Fruit fly (Drosophila melanogaster) whole organism, embryonic: ENCODE measurements around the gene beat-IIb.

Experiments
- CG10979 ChIP-seq: fragments of 200-800 bp; sonication (Bioruptor generic); optimal IDR thresholded peaks from 2 replicates; lab custom pipeline; 2018; ENCODE audit warnings: missing biosample characterization, mild to moderate bottlenecking, missing genetic modification characterization, moderate library complexity
- CG15479 ChIP-seq: fragments of 200-800 bp; sonication (Bioruptor generic); optimal IDR thresholded peaks from 3 replicates; lab custom pipeline; 2019; ENCODE audit warnings: missing biosample characterization, mild to moderate bottlenecking, missing genetic modification characterization, moderate library complexity
- CG15601 ChIP-seq: fragments of 200-800 bp; sonication (Bioruptor generic); optimal IDR thresholded peaks from 3 replicates; lab custom pipeline; 2019; ENCODE audit warnings: missing biosample characterization, mild to moderate bottlenecking, missing genetic modification characterization, moderate library complexity
- CG3163 ChIP-seq: fragments of 200-800 bp; sonication (Bioruptor generic); optimal IDR thresholded peaks from 3 replicates; lab custom pipeline; 2016; ENCODE audit warnings: missing biosample characterization, missing genetic modification characterization
- CHES-1-like ChIP-seq: fragments of 200-800 bp; sonication (Bioruptor generic); optimal IDR thresholded peaks from 2 replicates; lab custom pipeline; 2016; ENCODE audit warnings: missing biosample characterization, missing genetic modification characterization
- Hmx ChIP-seq: fragments of 200-800 bp; sonication (Bioruptor generic); optimal IDR thresholded peaks from 2 replicates; lab custom pipeline; 2016; ENCODE audit warnings: missing biosample characterization, missing genetic modification characterization
- pnt ChIP-seq: fragments of 200-800 bp; sonication (Bioruptor generic); optimal IDR thresholded peaks from 3 replicates; lab custom pipeline; 2016; ENCODE audit warnings: missing biosample characterization, missing genetic modification characterization
- pzg ChIP-seq: fragments of 200-800 bp; sonication (Bioruptor generic); optimal IDR thresholded peaks from 3 replicates; lab custom pipeline; 2018; ENCODE audit warnings: missing biosample characterization, mild to moderate bottlenecking, missing genetic modification characterization, moderate library complexity
- unpg ChIP-seq: fragments of 200-800 bp; sonication (Bioruptor generic); optimal IDR thresholded peaks from 3 replicates; lab custom pipeline; 2018; ENCODE audit warnings: missing biosample characterization, mild to moderate bottlenecking, missing genetic modification characterization, moderate library complexity
- z ChIP-seq: fragments of 200-800 bp; sonication (Bioruptor generic); IDR thresholded peaks from 3 replicates; pipeline ENCODE4 v1.3.6; 2022; ENCODE audit warnings: missing biosample characterization, missing genetic modification characterization

dm6 chr3R:17254029-17254428, 10.8 kb downstream of the beat-IIb start, which contains the start of gene CG44259:
- TF ChIP-seq CG15601 (tag; lab: Kevin White, UChicago) = no peak
- no peak for TF ChIP-seq CG3163 (GFP tag; lab: Kevin White, UChicago)
- no peak for TF ChIP-seq CG15479
- no peak for TF ChIP-seq unpg (GFP tag; lab: Kevin White, UChicago)
- no peak for TF ChIP-seq CHES-1-like (GFP tag; lab: Kevin White, UChicago)
- TF ChIP-seq CG10979 (tag; lab: Kevin White, UChicago) = no peak
- no peak for TF ChIP-seq pzg (GFP tag; lab: Kevin White, UChicago)
- TF ChIP-seq pnt = no peak
- TF ChIP-seq Hmx (GFP tag; lab: Kevin White, UChicago) = no peak
- TF ChIP-seq z = no peak
